Worm (Caenorhabditis elegans) whole organism, midembryonic: ENCODE results near the gene R08C7.12.

Experiments used
- T22C8.4 ChIP-seq: fragments of 200-800 bp; sonication (Bioruptor generic); IDR thresholded peaks from 2 replicates; pipeline ENCODE4 v1.3.6; 2022; ENCODE audit warnings: missing genetic modification characterization, missing compliant biosample characterization
- cog-1 ChIP-seq: sonication (generic microtip); optimal IDR thresholded peaks from 2 replicates; lab custom pipeline; 2016; ENCODE audit warnings: missing genetic modification characterization, missing compliant biosample characterization
- flt-1 ChIP-seq: fragments of 200-800 bp; sonication (Bioruptor generic); IDR thresholded peaks from 2 replicates; pipeline ENCODE4 v1.3.6; 2022; ENCODE audit warnings: missing genetic modification characterization, missing compliant biosample characterization
- klf-2 ChIP-seq: fragments of 200-800 bp; sonication (Bioruptor generic); conservative IDR thresholded peaks from 2 replicates; pipeline ENCODE4 v1.3.6; 2022; ENCODE audit warnings: missing genetic modification reagents, missing genetic modification characterization, missing compliant biosample characterization
- med-1 ChIP-seq: sonication (generic microtip); optimal IDR thresholded peaks from 2 replicates; lab custom pipeline; 2017; ENCODE audit warnings: missing genetic modification characterization, mild to moderate bottlenecking, missing compliant biosample characterization, antibody characterized with exemption, missing genetic modification reagents; ENCODE audit not compliant: insufficient read depth
- ref-1 ChIP-seq: fragments of 200-800 bp; sonication (Bioruptor generic); conservative IDR thresholded peaks from 2 replicates; pipeline ENCODE4 v1.3.6; 2022; ENCODE audit warnings: missing genetic modification reagents, missing genetic modification characterization, missing compliant biosample characterization
- tab-1 ChIP-seq: fragments of 200-800 bp; sonication (Bioruptor generic); IDR thresholded peaks from 2 replicates; pipeline ENCODE4 v1.3.6; 2022; ENCODE audit warnings: missing genetic modification characterization, missing compliant biosample characterization
- ztf-23 ChIP-seq: fragments of 200-800 bp; sonication (Bioruptor generic); IDR thresholded peaks from 2 replicates; pipeline ENCODE4 v1.3.6; 2022; ENCODE audit warnings: missing genetic modification reagents, missing genetic modification characterization, missing compliant biosample characterization
- ztf-29 ChIP-seq: fragments of 200-800 bp; sonication (Bioruptor generic); IDR thresholded peaks from 2 replicates; pipeline ENCODE4 v1.3.6; 2022; ENCODE audit warnings: missing genetic modification reagents, missing genetic modification characterization, missing compliant biosample characterization

DNA sequence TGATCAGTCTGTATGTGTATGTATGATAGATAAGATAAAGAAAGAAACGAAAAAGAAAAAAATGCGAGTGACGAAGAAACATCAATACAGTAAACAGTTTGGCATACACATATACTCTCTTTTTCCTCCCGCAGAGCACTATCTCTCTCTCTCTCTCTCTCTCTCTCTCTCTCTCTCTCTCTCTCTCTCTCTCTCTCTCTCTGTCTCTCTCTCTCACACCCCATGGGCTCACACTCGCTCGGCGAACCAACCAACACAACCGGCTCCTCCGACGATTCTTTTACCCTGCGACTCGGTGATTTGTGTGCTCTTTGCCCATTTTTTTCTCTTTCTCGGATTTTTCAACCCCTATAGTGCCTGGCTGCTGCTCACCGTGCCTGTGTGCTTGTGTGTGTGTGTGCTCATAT is 42.5 kb upstream of the R08C7.12 start:
- TF ChIP-seq ref-1 (GFP tag; lab: Robert Waterston, UW) (no peak), tab-1 (no peak), klf-2 (GFP tag; lab: Robert Waterston, UW) (no peak), cog-1 (tag; lab: Kevin White, UChicago) (no peak), flt-1 (GFP tag; lab: Robert Waterston, UW) (no peak), med-1 (GFP tag; lab: Kevin White, UChicago) (no peak), ztf-29 (GFP tag; lab: Robert Waterston, UW) (no peak), T22C8.4 (no peak), ztf-23 (GFP tag; lab: Robert Waterston, UW) (peak; percentile 42; the same call in 1 of the 2 replicates)
